Worm (Caenorhabditis elegans): ENCODE results near the gene str-64.

- no peak for TF ChIP-seq ztf-29 (GFP tag; IDR thresholded peaks at IDR 0.05)
- TF ChIP-seq flt-1 (GFP tag; IDR thresholded peaks at IDR 0.05), result no peak
- TF ChIP-seq klf-2 (GFP tag; conservative IDR thresholded peaks at IDR 0.05), result no peak
- no peak for TF ChIP-seq T22C8.4 (GFP tag; IDR thresholded peaks at IDR 0.05)
- TF ChIP-seq cog-1 (tag; optimal IDR thresholded peaks at IDR 0.05), result no peak
- TF ChIP-seq ztf-23 (GFP tag; IDR thresholded peaks at IDR 0.05), result no peak
- no peak for TF ChIP-seq med-1 (GFP tag; optimal IDR thresholded peaks at IDR 0.05; ENCODE audit: insufficient read depth)
- no peak for TF ChIP-seq ref-1 (GFP tag; conservative IDR thresholded peaks at IDR 0.05)
Observed at ce11 chrV:3289267-3289666, 6.2 kb downstream of the str-64 start, which contains the start of gene F35F10.6.
